Worm (Caenorhabditis elegans): ENCODE results near the gene srg-20.

srg-20 gene

DNA sequence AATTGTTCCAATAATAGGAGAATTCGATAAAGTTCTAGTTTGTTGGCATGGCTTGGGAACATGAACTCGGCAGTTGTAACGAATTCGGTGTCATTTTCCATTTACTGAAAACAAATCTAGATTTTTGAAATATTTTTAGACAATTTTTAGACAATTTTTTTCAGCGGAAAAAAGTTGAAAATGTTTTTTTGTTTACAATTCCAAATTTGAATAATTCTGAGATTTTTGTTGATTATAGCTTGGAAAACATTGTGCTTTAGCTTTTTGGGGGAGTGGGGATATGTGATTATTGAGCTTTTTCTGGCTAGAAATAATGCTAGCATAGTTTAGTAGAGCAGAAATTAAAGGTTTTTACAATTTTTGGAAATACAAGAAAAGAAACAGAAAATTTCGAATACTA, 32.4 kb downstream of the srg-20 start, which contains the start of gene srw-97:
Gene srw-97 (minus strand): TSS at position 101 of the 400 bp plus-strand sequence.
- TF ChIP-seq mep-1 (tag; optimal IDR thresholded peaks at IDR 0.05) (no peak), elt-3 (tag; optimal IDR thresholded peaks at IDR 0.05) (no peak), drap-1 (GFP tag; optimal IDR thresholded peaks at IDR 0.05) (no peak), unc-62 (GFP tag; optimal IDR thresholded peaks at IDR 0.05) (no peak), lin-13 (tag; optimal IDR thresholded peaks at IDR 0.05) (no peak), ceh-83 (GFP tag; optimal IDR thresholded peaks at IDR 0.05) (no peak), ztf-11 (tag; optimal IDR thresholded peaks at IDR 0.05) (no peak), hlh-1 (tag; optimal IDR thresholded peaks at IDR 0.05) (no peak), mab-5 (tag; optimal IDR thresholded peaks at IDR 0.05) (no peak), ceh-43 (GFP tag; optimal IDR thresholded peaks at IDR 0.05) (no peak), nhr-237 (tag; optimal IDR thresholded peaks at IDR 0.05) (no peak), nhr-12 (tag; optimal IDR thresholded peaks at IDR 0.05) (no peak), snpc-4 (tag; optimal IDR thresholded peaks at IDR 0.05) (no peak), tbx-8 (GFP tag; optimal IDR thresholded peaks at IDR 0.05) (no peak), lsy-2 (tag; optimal IDR thresholded peaks at IDR 0.05) (no peak), sem-2 (GFP tag; optimal IDR thresholded peaks at IDR 0.05) (no peak), ces-1 (GFP tag; optimal IDR thresholded peaks at IDR 0.05) (no peak)

ce11 chrII:1670260-1670879, 33.9 kb downstream of the srg-20 start, which contains the start of gene nhx-6:
TSS of gene nhx-6 (plus strand) at chrII:1670829.
- TF ChIP-seq nhr-12 (tag; optimal IDR thresholded peaks at IDR 0.05) (no peak), nhr-237 (tag; optimal IDR thresholded peaks at IDR 0.05) (no peak), nhr-2 (tag; optimal IDR thresholded peaks at IDR 0.05) (no peak), ham-2 (GFP tag; optimal IDR thresholded peaks at IDR 0.05) (no peak)

DNA sequence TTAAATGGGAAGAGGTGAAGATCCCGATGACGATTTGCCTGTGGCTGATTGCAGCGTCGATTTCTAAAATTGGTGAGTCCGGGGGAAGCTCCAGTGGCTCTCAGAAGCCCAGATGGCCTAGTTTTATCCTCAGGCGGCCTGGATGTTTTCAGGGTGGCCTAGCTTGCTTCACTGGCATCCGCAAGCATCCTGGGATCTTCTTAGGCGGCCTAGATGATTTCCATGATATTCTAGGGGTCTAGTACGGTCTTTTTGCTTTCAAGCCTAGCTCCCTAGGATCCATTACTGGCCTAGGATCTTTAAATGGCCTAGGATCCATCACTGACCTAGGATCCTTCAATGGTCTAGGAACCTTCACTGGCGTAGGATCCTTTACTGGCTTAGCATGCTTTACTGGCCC, 34.5 kb downstream of the srg-20 start:
- TF ChIP-seq lsy-2 (tag; optimal IDR thresholded peaks at IDR 0.05), result no peak
- TF ChIP-seq ceh-83 (GFP tag; optimal IDR thresholded peaks at IDR 0.05), result no peak
- no peak for TF ChIP-seq pha-4 (tag; optimal IDR thresholded peaks at IDR 0.05)
- TF ChIP-seq ceh-43 (GFP tag; optimal IDR thresholded peaks at IDR 0.05), result no peak
- no peak for TF ChIP-seq bed-3 (GFP tag; optimal IDR thresholded peaks at IDR 0.05)
- no peak for TF ChIP-seq sem-2 (GFP tag; optimal IDR thresholded peaks at IDR 0.05)
- no peak for TF ChIP-seq ztf-11 (tag; optimal IDR thresholded peaks at IDR 0.05)
- TF ChIP-seq lin-13 (tag; optimal IDR thresholded peaks at IDR 0.05), result no peak
- TF ChIP-seq nhr-76 (tag; optimal IDR thresholded peaks at IDR 0.05), result no peak
- no peak for TF ChIP-seq hlh-1 (tag; optimal IDR thresholded peaks at IDR 0.05)
- TF ChIP-seq cnd-1 (tag; optimal IDR thresholded peaks at IDR 0.05), result no peak
- TF ChIP-seq snpc-4 (tag; optimal IDR thresholded peaks at IDR 0.05), result no peak
- no peak for TF ChIP-seq lin-32 (GFP tag; optimal IDR thresholded peaks at IDR 0.05)
- TF ChIP-seq nhr-2 (tag; optimal IDR thresholded peaks at IDR 0.05), result no peak
- no peak for TF ChIP-seq mls-2 (tag; optimal IDR thresholded peaks at IDR 0.05)
- no peak for TF ChIP-seq zip-8 (tag; optimal IDR thresholded peaks at IDR 0.05)
- TF ChIP-seq mep-1 (tag; optimal IDR thresholded peaks at IDR 0.05), result no peak

DNA sequence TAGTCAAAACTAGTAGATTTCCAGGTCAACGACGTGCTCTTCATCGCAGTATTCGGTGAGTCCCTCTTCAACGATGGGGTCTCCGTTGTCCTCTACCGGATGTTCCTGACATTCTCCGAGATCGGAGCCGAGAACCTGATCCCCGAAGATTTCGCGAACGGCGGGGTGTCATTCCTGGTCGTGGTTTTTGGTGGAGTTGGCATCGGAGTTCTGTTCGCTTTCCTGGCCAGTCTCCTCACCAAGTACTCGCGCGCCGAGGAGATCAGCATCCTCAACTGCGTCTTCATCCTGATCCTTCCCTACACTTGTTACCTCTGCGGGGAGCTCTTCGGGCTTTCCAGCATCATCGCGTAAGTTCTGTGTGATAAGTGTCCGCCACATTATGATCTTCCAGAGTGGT, 36.2 kb downstream of the srg-20 start:
- TF ChIP-seq mls-2 (tag; optimal IDR thresholded peaks at IDR 0.05) (no peak), sem-2 (GFP tag; optimal IDR thresholded peaks at IDR 0.05) (no peak), nhr-12 (tag; optimal IDR thresholded peaks at IDR 0.05) (no peak), ceh-39 (tag; optimal IDR thresholded peaks at IDR 0.05) (no peak), nhr-28 (tag; optimal IDR thresholded peaks at IDR 0.05) (no peak), M03D4.4 (tag; optimal IDR thresholded peaks at IDR 0.05) (no peak), pha-4 (tag; optimal IDR thresholded peaks at IDR 0.05) (no peak), unc-62 (GFP tag; optimal IDR thresholded peaks at IDR 0.05) (no peak), unc-39 (tag; optimal IDR thresholded peaks at IDR 0.05) (no peak), nhr-2 (tag; optimal IDR thresholded peaks at IDR 0.05) (no peak), lin-32 (GFP tag; optimal IDR thresholded peaks at IDR 0.05) (no peak), elt-3 (tag; optimal IDR thresholded peaks at IDR 0.05) (no peak)

DNA sequence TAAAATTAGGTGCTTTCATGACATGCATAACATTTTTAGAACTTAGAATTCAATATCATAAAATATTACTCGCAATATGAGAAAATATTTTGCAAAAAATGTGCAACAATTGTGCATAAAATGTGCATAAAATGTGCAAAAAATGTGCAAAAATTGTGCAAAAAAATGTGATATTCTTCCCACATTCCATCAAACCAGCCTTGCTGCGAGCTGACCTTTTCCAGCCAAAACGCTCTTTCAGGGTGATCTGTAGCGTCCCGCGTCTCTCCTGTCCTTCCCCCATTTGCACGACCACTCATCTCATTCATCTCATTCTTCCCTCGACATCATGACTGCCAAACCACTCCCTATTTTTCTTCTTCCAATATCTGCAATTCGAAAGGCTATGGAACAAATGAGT, 39.6 kb downstream of the srg-20 start, which contains the start of gene fbxb-17:
Gene fbxb-17 (plus strand): TSS at position 301 of the 400 bp plus-strand sequence.
- TF ChIP-seq zip-8 (tag; optimal IDR thresholded peaks at IDR 0.05), result no peak
- TF ChIP-seq blmp-1 (tag; optimal IDR thresholded peaks at IDR 0.05), result no peak
- TF ChIP-seq unc-62 (GFP tag; optimal IDR thresholded peaks at IDR 0.05), result no peak
- no peak for TF ChIP-seq mep-1 (tag; optimal IDR thresholded peaks at IDR 0.05)
- TF ChIP-seq cnd-1 (tag; optimal IDR thresholded peaks at IDR 0.05), result no peak
